Fruit fly (Drosophila melanogaster) whole organism, pupa: ENCODE measurements around the gene Ibf1.
A peak's percentile ranks its signal among the peaks of the same experiment; 100 is the strongest.

ENCODE experiments used
- CG10348 ChIP-seq: fragments of 200-800 bp; sonication (Bioruptor generic); IDR thresholded peaks from 2 replicates; pipeline ENCODE4 v1.3.6; 2022; ENCODE audit warnings: missing biosample characterization, missing genetic modification characterization
- CG12605 ChIP-seq: fragments of 200-800 bp; sonication (Bioruptor generic); IDR thresholded peaks from 2 replicates; pipeline ENCODE4 v1.3.6; 2022; ENCODE audit warnings: missing biosample characterization, missing genetic modification characterization
- CG13204 ChIP-seq: fragments of 200-800 bp; sonication (Bioruptor generic); optimal IDR thresholded peaks from 2 replicates; lab custom pipeline; 2018; ENCODE audit warnings: missing biosample characterization, mild to moderate bottlenecking, missing genetic modification characterization, moderate library complexity
- CG14655 ChIP-seq: fragments of 200-800 bp; sonication (Bioruptor generic); optimal IDR thresholded peaks from 3 replicates; lab custom pipeline; 2017; ENCODE audit warnings: mild to moderate bottlenecking, missing biosample characterization, missing genetic modification reagents, missing genetic modification characterization
- CG15710 ChIP-seq: fragments of 200-800 bp; sonication (Bioruptor generic); optimal IDR thresholded peaks from 2 replicates; lab custom pipeline; 2018; ENCODE audit warnings: missing biosample characterization, mild to moderate bottlenecking, missing genetic modification characterization, moderate library complexity
- CG17806 ChIP-seq: fragments of 200-800 bp; sonication (Bioruptor generic); optimal IDR thresholded peaks from 2 replicates; lab custom pipeline; 2018; ENCODE audit warnings: missing biosample characterization, mild to moderate bottlenecking, missing genetic modification characterization, moderate library complexity
- CG32121 ChIP-seq: fragments of 200-800 bp; sonication (Bioruptor generic); IDR thresholded peaks from 2 replicates; pipeline ENCODE4 v1.3.6; 2022; ENCODE audit warnings: missing biosample characterization, missing genetic modification characterization
- CG34367 ChIP-seq: fragments of 200-800 bp; sonication (Bioruptor generic); optimal IDR thresholded peaks from 2 replicates; lab custom pipeline; 2018; ENCODE audit warnings: missing biosample characterization, mild to moderate bottlenecking, missing genetic modification characterization
- CG4496 ChIP-seq: fragments of 200-800 bp; sonication (Bioruptor generic); IDR thresholded peaks from 3 replicates; pipeline ENCODE4 v1.3.6; 2022; ENCODE audit warnings: missing biosample characterization, missing genetic modification characterization
- CG8159 ChIP-seq: fragments of 200-800 bp; sonication (Bioruptor generic); optimal IDR thresholded peaks from 3 replicates; lab custom pipeline; 2018; ENCODE audit warnings: missing biosample characterization, mild to moderate bottlenecking, missing genetic modification characterization, moderate library complexity
- CG8301 ChIP-seq: fragments of 200-800 bp; sonication (Bioruptor generic); optimal IDR thresholded peaks from 2 replicates; lab custom pipeline; 2018; ENCODE audit warnings: missing biosample characterization, mild to moderate bottlenecking, missing genetic modification characterization
- CG9948 ChIP-seq: fragments of 200-800 bp; sonication (Bioruptor generic); optimal IDR thresholded peaks from 2 replicates; lab custom pipeline; 2018; ENCODE audit warnings: missing biosample characterization, mild to moderate bottlenecking, missing genetic modification characterization, moderate library complexity
- D1 ChIP-seq: fragments of 200-800 bp; sonication (Bioruptor generic); optimal IDR thresholded peaks from 2 replicates; lab custom pipeline; 2018; ENCODE audit warnings: missing biosample characterization, mild to moderate bottlenecking, missing genetic modification characterization, moderate library complexity
- EcR ChIP-seq: fragments of 200-800 bp; sonication (Bioruptor generic); optimal IDR thresholded peaks from 3 replicates; lab custom pipeline; 2019; ENCODE audit warnings: missing biosample characterization, missing genetic modification characterization, mild to moderate bottlenecking, moderate library complexity, missing genetic modification reagents
- Ets98B ChIP-seq: fragments of 200-800 bp; sonication (Bioruptor generic); IDR thresholded peaks from 2 replicates; pipeline ENCODE4 v1.3.6; 2022; ENCODE audit warnings: missing biosample characterization, missing genetic modification characterization
- Pif1A ChIP-seq: fragments of 200-800 bp; sonication (Bioruptor generic); optimal IDR thresholded peaks from 3 replicates; lab custom pipeline; 2016; ENCODE audit warnings: missing biosample characterization, missing genetic modification characterization
- Pif1B ChIP-seq: fragments of 200-800 bp; sonication (Bioruptor generic); optimal IDR thresholded peaks from 3 replicates; lab custom pipeline; 2016; ENCODE audit warnings: missing biosample characterization, missing genetic modification characterization
- Snoo ChIP-seq: fragments of 200-800 bp; sonication (Bioruptor generic); optimal IDR thresholded peaks from 3 replicates; lab custom pipeline; 2017; ENCODE audit warnings: missing biosample characterization, mild to moderate bottlenecking, missing genetic modification characterization, inconsistent platforms
- fd96Ca ChIP-seq: fragments of 200-800 bp; sonication (Bioruptor generic); IDR thresholded peaks from 3 replicates; pipeline ENCODE4 v1.3.6; 2022; ENCODE audit warnings: missing biosample characterization, missing genetic modification characterization
- gl ChIP-seq: fragments of 200-800 bp; sonication (Bioruptor generic); optimal IDR thresholded peaks from 2 replicates; lab custom pipeline; 2018; ENCODE audit warnings: missing biosample characterization, mild to moderate bottlenecking, missing genetic modification characterization
- rn ChIP-seq: fragments of 200-800 bp; sonication (Bioruptor generic); IDR thresholded peaks from 2 replicates; pipeline ENCODE4 v1.3.6; 2022; ENCODE audit warnings: missing biosample characterization, missing genetic modification characterization

Ibf1 gene

dm6 chr3R:9232346-9232745, 26.4 kb upstream of the Ibf1 start:
- no peak for TF ChIP-seq CG34367 (tag; lab: Kevin White, UChicago)
- no peak for TF ChIP-seq fd96Ca
- TF ChIP-seq Pif1B = no peak
- TF ChIP-seq CG4496 (GFP tag; lab: Robert Waterston, UW) = no peak
- TF ChIP-seq CG15710 = no peak
- no peak for TF ChIP-seq CG13204 (GFP tag; lab: Kevin White, UChicago)
- no peak for TF ChIP-seq CG9948 (tag; lab: Kevin White, UChicago)
- TF ChIP-seq CG10348 (GFP tag; lab: Robert Waterston, UW) = no peak
- no peak for TF ChIP-seq CG17806 (tag; lab: Kevin White, UChicago)
- TF ChIP-seq CG8301 (tag; lab: Kevin White, UChicago) = no peak
- TF ChIP-seq D1 = no peak
- TF ChIP-seq gl = no peak
- TF ChIP-seq Snoo = no peak

dm6 chr3R:9233763-9234162, 25.0 kb upstream of the Ibf1 start:
- TF ChIP-seq CG10348 (GFP tag; lab: Robert Waterston, UW) = no peak
- TF ChIP-seq Ets98B (GFP tag; lab: Robert Waterston, UW) = no peak
- TF ChIP-seq CG14655 (GFP tag; lab: Kevin White, UChicago) = no peak
- no peak for TF ChIP-seq gl
- TF ChIP-seq Pif1A (GFP tag; lab: Kevin White, UChicago) = no peak
- TF ChIP-seq CG13204 (GFP tag; lab: Kevin White, UChicago) = no peak
- TF ChIP-seq CG8301 (tag; lab: Kevin White, UChicago) = no peak
- no peak for TF ChIP-seq rn (GFP tag; lab: Robert Waterston, UW)
- no peak for TF ChIP-seq CG9948 (tag; lab: Kevin White, UChicago)
- no peak for TF ChIP-seq fd96Ca
- no peak for TF ChIP-seq CG8159
- TF ChIP-seq, all 21 proteins: peak for 0

DNA sequence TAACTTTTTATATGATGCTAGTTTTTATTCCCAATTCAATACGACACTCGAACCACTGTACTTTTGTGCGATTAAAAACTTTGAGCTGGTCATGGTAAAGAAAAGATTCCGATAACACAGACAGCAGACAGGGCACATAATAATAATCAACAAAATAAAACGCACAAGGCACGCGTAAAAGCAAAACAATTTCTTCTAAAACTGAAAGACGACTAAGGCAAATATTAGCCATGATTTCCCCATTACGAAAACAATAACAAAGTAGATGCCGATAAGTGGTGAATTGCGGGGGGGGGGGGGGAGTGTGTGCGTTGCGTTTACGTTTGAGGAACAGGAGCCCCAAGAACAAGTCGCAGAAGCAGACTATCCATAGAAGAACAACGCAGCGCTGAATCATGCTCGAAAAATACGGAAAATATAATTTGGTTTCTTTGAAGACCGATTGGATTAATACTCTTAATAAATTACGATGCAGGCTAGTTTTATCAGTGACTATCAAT, 24.0 kb upstream of the Ibf1 start:
- TF ChIP-seq Pif1B = peak; percentile 0
- TF ChIP-seq EcR (GFP tag; lab: Kevin White, UChicago) = no peak
- no peak for TF ChIP-seq D1

- TF ChIP-seq Ets98B (GFP tag; lab: Robert Waterston, UW) = 0 out of 2 replicates have a peak, but pooled peaks have one; percentile 8
- no peak for TF ChIP-seq CG32121
- peak; percentile 15 for TF ChIP-seq CG13204 (GFP tag; lab: Kevin White, UChicago)
- TF ChIP-seq CG17806 (tag; lab: Kevin White, UChicago) = no peak
- peak; percentile 3 for TF ChIP-seq CG34367 (tag; lab: Kevin White, UChicago)
Observed at dm6 chr3R:9236070-9236492, 22.7 kb upstream of the Ibf1 start.

dm6 chr3R:9236883-9237267, 21.9 kb upstream of the Ibf1 start:
- TF ChIP-seq CG4496 (GFP tag; lab: Robert Waterston, UW) = peak; percentile 72
- TF ChIP-seq Pif1B = peak; percentile 29
- no peak for TF ChIP-seq gl
- TF ChIP-seq CG8301 (tag; lab: Kevin White, UChicago) = no peak
- peak; percentile 49 for TF ChIP-seq EcR (GFP tag; lab: Kevin White, UChicago)
- TF ChIP-seq fd96Ca = peak; percentile 24; the same call in 1 of the 3 replicates
- peak; percentile 26 for TF ChIP-seq Snoo
- no peak for TF ChIP-seq CG32121
- peak; percentile 39 for TF ChIP-seq Pif1A (GFP tag; lab: Kevin White, UChicago)
- no peak for TF ChIP-seq CG13204 (GFP tag; lab: Kevin White, UChicago)
- no peak for TF ChIP-seq rn (GFP tag; lab: Robert Waterston, UW)
- TF ChIP-seq CG9948 (tag; lab: Kevin White, UChicago) = no peak
- TF ChIP-seq CG14655 (GFP tag; lab: Kevin White, UChicago) = no peak
- TF ChIP-seq CG8159 = no peak
- TF ChIP-seq CG12605 (GFP tag; lab: Robert Waterston, UW) = peak; percentile 41
- no peak for TF ChIP-seq CG17806 (tag; lab: Kevin White, UChicago)
- TF ChIP-seq CG10348 (GFP tag; lab: Robert Waterston, UW) = no peak
- no peak for TF ChIP-seq CG34367 (tag; lab: Kevin White, UChicago)
- TF ChIP-seq Ets98B (GFP tag; lab: Robert Waterston, UW) = peak; percentile 43; the same call in 1 of the 2 replicates
- no peak for TF ChIP-seq CG15710
- no peak for TF ChIP-seq D1

DNA sequence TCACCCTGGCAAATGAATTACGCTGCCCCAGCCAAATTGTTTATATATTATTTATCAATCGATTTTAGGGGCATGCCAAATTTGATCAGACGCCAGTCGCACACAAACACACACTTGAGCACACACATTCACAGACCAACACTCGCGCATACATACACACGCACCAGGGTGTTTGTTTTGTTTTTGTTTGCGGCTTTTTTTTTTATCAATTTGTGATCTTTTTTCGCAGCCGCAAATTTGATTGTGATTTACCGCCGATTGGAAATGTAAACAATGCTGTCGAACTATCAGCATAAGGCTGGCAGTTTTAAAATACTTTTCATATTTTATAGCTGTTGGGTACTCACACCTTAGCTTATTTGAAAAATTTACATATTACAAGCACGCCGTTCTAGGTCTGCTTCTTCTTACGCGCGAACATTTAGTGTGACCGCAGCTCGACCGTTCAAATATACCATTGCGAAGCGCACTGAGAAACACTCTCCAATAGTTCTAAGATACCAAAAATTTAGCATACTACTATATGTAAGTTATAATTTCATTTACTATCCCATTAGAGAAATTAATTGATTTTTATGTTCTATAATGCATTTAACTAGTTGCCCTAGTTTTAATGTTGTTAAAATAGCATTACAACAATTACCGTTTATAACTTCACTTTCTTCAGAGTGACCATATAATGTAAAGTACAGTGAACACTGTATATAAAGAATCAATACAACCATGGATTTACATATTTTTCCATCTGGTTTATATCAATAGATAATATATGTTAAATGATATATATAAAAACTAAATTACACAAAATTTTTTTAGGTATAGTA, 21.3 kb upstream of the Ibf1 start, which contains the start of gene pum:
pum (minus strand) TSS at position 415 of the 824 bp plus-strand sequence.
- TF ChIP-seq CG4496 (GFP tag; lab: Robert Waterston, UW) = no peak; the same call in 2 of the 3 replicates
- TF ChIP-seq rn (GFP tag; lab: Robert Waterston, UW) = no peak
- TF ChIP-seq CG8159 = peak; percentile 37
- TF ChIP-seq CG10348 (GFP tag; lab: Robert Waterston, UW) = no peak
- TF ChIP-seq Ets98B (GFP tag; lab: Robert Waterston, UW) = no peak; the same call in 1 of the 2 replicates
- peak; percentile 21 for TF ChIP-seq Pif1B
- no peak for TF ChIP-seq Snoo
- TF ChIP-seq CG15710 = peak; percentile 11
- peak; percentile 28; the same call in 1 of the 2 replicates for TF ChIP-seq CG32121
- TF ChIP-seq EcR (GFP tag; lab: Kevin White, UChicago) = peak; percentile 2
- TF ChIP-seq gl = peak; percentile 59
- peak; percentile 56 for TF ChIP-seq D1
- TF ChIP-seq CG17806 (tag; lab: Kevin White, UChicago) = no peak
- TF ChIP-seq CG13204 (GFP tag; lab: Kevin White, UChicago) = peak; percentile 52
- TF ChIP-seq Pif1A (GFP tag; lab: Kevin White, UChicago) = peak; percentile 38
- peak; percentile 26 for TF ChIP-seq CG8301 (tag; lab: Kevin White, UChicago)
- TF ChIP-seq CG9948 (tag; lab: Kevin White, UChicago) = peak; percentile 29
- peak; percentile 27; the same call in 1 of the 2 replicates for TF ChIP-seq CG12605 (GFP tag; lab: Robert Waterston, UW)
- peak; percentile 12 for TF ChIP-seq CG34367 (tag; lab: Kevin White, UChicago)
- peak; percentile 44 for TF ChIP-seq CG14655 (GFP tag; lab: Kevin White, UChicago)
- TF ChIP-seq fd96Ca = no peak
- TF ChIP-seq, all 21 proteins: peak for 14
